Fruit fly (Drosophila melanogaster): ENCODE data around the gene msl-2.

dm6 chr2L:3495465-3495864, 29.6 kb upstream of the msl-2 start:
- no peak for TF ChIP-seq CTCF (optimal IDR thresholded peaks at IDR 0.05)
- no peak for TF ChIP-seq CG8478 (optimal IDR thresholded peaks at IDR 0.05)

Data from S2 (cell line).